Worm (Caenorhabditis elegans) whole organism, L4/young adult: Measurements from ENCODE around the gene C35A5.4.

Source experiments
- W03F9.2 ChIP-seq: fragments of 150-350 bp; optimal IDR thresholded peaks from 2 replicates; lab custom pipeline; 2014; ENCODE audit warnings: missing biosample characterization, missing genetic modification characterization
- dao-5 ChIP-seq: sonication (generic microtip); optimal IDR thresholded peaks from 2 replicates; lab custom pipeline; 2016; ENCODE audit warnings: missing genotype, missing genetic modification characterization, moderate library complexity, missing compliant biosample characterization
- him-1 ChIP-seq: sonication (generic microtip); optimal IDR thresholded peaks from 2 replicates; lab custom pipeline; 2016; ENCODE audit warnings: missing genotype, missing genetic modification reagents, missing genetic modification characterization, missing compliant biosample characterization

C35A5.4 gene

ce11 chrV:10496733-10497132, at the start of gene C35A5.4:
Gene C35A5.4 (plus strand): TSS chrV:10497033.
- TF ChIP-seq W03F9.2 (tag; lab: Kevin White, UChicago) (no peak), dao-5 (no peak), him-1 (no peak)

DNA sequence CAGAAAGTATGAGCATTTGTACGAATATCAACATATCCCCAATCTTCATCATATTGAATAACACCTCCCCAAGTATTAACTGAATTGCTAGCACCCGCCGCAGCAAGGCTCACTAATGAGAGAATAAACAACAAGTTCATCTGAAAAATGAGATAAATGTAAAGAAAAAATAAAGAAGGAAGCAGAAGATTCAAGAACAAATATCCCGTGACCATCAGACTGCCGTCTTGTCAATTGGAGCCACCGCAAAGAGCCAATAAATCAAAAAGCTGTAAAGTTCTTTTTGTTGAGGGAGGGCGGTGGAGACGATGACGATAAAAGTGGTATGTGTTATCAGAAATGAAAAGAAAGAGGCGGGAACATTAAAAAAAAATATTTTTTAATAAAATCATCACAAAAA, 43.4 kb upstream of the C35A5.4 start, which contains the start of gene Y32F6A.5:
Y32F6A.5 (minus strand) TSS at position 140 of the 400 bp plus-strand sequence.
- no peak for TF ChIP-seq W03F9.2 (tag; lab: Kevin White, UChicago)
- no peak for TF ChIP-seq him-1
- TF ChIP-seq dao-5 = no peak

ce11 chrV:10457247-10457646, 39.6 kb upstream of the C35A5.4 start, which contains the start of gene F22E12.1:
Gene F22E12.1 (minus strand): TSS chrV:10457347.
- no peak for TF ChIP-seq him-1
- TF ChIP-seq W03F9.2 (tag; lab: Kevin White, UChicago) = no peak
- TF ChIP-seq dao-5 = no peak

DNA sequence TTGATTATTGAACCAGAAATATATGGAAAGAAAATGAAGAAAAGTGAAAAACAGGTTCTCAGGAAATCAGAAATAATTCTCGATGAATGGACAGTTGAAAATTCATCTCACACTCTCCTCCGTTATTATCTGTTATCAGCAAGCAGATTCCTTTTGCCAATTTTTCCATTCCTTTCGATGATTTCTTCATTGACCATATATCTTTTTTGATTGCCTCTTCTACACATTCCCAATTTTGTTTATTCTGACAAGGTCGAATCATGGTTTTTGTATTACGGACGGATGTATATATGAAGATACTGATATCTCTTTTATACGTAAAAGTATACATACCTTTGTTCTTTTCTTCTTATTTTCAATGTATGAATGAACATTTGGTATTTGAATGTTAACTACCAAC, 36.1 kb upstream of the C35A5.4 start:
- no peak for TF ChIP-seq dao-5
- no peak for TF ChIP-seq W03F9.2 (tag; lab: Kevin White, UChicago)

DNA sequence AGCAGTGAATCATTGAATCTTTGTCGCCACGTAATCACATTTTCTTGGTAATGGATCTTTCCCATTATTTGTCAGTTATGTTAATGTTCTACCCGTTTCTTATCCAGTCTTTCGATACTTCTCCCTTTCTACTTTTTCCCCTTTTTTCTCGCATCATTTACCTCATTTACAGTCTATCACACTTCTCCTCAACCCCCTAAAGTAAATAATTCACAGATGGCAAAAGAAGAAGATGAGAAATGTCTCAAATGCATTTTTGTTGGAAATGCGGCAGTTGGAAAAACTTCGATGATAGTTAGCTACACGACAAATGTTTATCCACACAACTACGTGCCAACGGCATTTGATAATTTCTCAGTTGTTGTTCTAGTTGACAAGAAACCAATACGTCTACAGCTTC, 34.8 kb upstream of the C35A5.4 start, which contains the start of gene chw-1:
chw-1 (plus strand) TSS at position 217 of the 400 bp plus-strand sequence.
- no peak for TF ChIP-seq him-1
- TF ChIP-seq W03F9.2 (tag; lab: Kevin White, UChicago) = no peak
- TF ChIP-seq dao-5 = no peak

ce11 chrV:10463276-10463675, 33.6 kb upstream of the C35A5.4 start, which contains the start of gene F22E12.3:
Gene F22E12.3 (minus strand): TSS chrV:10463376.
- TF ChIP-seq W03F9.2 (tag; lab: Kevin White, UChicago) (no peak), dao-5 (no peak), him-1 (no peak)

ce11 chrV:10464160-10464559, 32.7 kb upstream of the C35A5.4 start:
- no peak for TF ChIP-seq him-1
- TF ChIP-seq W03F9.2 (tag; lab: Kevin White, UChicago) = no peak
- no peak for TF ChIP-seq dao-5

- no peak for TF ChIP-seq him-1
- no peak for TF ChIP-seq dao-5
- no peak for TF ChIP-seq W03F9.2 (tag; lab: Kevin White, UChicago)
Measured at ce11 chrV:10464746-10465145, 32.1 kb upstream of the C35A5.4 start.

ce11 chrV:10465478-10465877, 31.4 kb upstream of the C35A5.4 start:
- TF ChIP-seq dao-5 = no peak
- no peak for TF ChIP-seq him-1
- TF ChIP-seq W03F9.2 (tag; lab: Kevin White, UChicago) = no peak

ce11 chrV:10466607-10467092, 30.2 kb upstream of the C35A5.4 start:
- TF ChIP-seq dao-5 (no peak), W03F9.2 (tag; lab: Kevin White, UChicago) (peak; percentile 81), him-1 (peak; percentile 85)

DNA sequence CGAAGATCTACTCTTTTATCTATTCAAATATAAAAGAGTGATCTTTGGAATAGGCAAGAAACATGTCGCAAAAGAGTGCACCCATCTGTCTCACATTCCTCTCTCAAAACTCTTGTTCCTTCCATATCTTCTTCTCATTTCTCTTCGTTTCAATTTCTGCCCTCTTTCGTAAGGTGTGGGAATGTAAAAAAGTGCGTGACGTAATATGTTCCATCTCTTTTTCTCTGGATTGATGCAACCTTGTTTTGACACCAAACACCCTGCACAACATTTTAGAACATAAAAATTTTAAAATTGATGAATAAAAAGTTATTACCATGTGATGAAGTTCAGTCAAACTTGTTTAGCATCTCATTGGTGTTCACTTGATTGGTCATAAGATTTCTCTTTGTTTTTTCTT, 29.7 kb upstream of the C35A5.4 start:
- TF ChIP-seq dao-5 = no peak

ce11 chrV:10467659-10468058, 29.2 kb upstream of the C35A5.4 start:
- TF ChIP-seq him-1 (no peak), W03F9.2 (tag; lab: Kevin White, UChicago) (no peak)

DNA sequence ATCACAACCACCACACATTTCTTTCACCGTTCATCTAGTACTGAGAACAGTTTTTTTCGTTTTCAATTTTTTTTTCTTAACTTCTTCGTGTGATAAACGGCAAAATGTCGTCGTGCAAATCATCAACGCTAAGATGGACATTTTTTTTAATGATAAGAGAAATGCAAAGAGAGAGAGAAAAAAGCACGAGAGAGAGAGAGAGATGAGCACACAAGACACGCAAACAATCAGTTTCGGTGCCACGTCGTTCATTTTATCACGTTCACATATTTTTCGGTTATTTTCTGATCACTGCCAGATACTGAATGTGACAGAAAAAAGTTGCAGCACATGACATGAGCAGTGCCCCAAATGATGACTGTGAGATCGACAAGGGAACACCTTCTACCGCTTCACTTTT, 28.6 kb upstream of the C35A5.4 start, which contains the start of gene egl-9:
egl-9 (plus strand) TSS at position 328 of the 400 bp plus-strand sequence.
- no peak for TF ChIP-seq him-1
- no peak for TF ChIP-seq dao-5
- no peak for TF ChIP-seq W03F9.2 (tag; lab: Kevin White, UChicago)

DNA sequence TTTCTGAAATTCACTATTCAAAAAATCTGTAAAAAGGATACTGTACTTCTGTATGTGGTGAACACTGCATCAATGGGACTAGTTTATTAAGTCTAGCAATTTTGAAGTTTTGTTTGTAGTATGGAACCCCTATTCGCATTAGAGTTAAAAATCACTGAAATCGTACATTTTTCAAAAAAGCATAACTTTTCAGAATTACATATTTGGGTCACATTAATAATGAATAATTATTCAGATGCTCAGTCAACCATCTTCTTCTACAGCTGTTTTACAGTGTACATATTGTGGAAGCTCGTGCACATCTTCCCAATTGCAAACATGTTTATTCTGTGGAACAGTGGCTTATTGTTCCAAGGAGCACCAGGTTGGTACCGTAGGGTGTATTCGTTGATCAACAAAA, 28.1 kb upstream of the C35A5.4 start:
- TF ChIP-seq W03F9.2 (tag; lab: Kevin White, UChicago) (no peak), dao-5 (no peak), him-1 (no peak)

DNA sequence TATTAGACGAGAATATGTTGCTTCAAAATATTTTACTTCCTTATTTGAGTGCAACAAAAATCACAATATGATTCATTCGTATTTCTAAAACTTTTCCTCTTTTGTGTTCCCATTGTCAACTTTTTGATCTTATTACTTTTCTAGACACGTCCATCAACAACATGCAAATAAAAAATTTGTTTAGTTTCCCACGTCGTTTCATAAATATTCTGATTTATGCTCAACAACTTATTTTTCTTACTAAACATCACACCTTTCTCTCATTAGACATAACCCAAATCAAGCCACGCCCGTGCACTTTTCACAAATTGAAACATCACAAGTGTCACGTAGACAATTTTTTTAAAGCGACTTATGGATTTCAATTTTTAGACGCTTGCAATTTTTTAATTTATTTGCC, 27.0 kb upstream of the C35A5.4 start:
- TF ChIP-seq W03F9.2 (tag; lab: Kevin White, UChicago) = no peak
- no peak for TF ChIP-seq dao-5
- TF ChIP-seq him-1 = no peak

DNA sequence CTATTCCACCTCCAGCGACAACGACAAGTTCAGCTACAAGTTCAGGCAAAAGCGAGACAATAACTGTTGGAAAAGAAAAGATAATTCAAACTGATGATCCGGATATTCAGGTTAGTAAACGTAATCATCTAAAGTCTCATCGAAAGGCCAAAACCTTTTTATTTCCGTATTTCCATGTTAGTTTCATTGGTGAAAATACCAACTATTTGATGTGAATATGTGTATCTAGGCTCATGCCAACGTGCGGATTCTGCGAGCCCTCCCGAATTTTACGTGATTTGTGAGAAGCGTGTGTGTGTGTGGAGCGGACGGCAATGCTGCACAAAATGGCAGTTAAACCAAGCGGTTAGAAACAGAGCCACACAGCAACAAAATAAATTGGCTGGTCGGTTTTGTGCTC, 25.8 kb upstream of the C35A5.4 start:
- TF ChIP-seq dao-5 (no peak), him-1 (no peak), W03F9.2 (tag; lab: Kevin White, UChicago) (no peak)
